Fruit fly (Drosophila melanogaster) Kc167 (cell line): ENCODE results near the gene sick.

Source experiments
- Sin3A ChIP-seq: fragments of >200 bp; optimal IDR thresholded peaks from 2 replicates; lab custom pipeline; 2018; ENCODE audit warnings: missing external identifiers
- h ChIP-seq: fragments of >200 bp; optimal IDR thresholded peaks from 3 replicates; lab custom pipeline; 2018; ENCODE audit warnings: missing external identifiers
- ttk ChIP-seq: sonication (Bioruptor generic); optimal IDR thresholded peaks from 2 replicates; lab custom pipeline; 2017; ENCODE audit warnings: missing external identifiers

DNA sequence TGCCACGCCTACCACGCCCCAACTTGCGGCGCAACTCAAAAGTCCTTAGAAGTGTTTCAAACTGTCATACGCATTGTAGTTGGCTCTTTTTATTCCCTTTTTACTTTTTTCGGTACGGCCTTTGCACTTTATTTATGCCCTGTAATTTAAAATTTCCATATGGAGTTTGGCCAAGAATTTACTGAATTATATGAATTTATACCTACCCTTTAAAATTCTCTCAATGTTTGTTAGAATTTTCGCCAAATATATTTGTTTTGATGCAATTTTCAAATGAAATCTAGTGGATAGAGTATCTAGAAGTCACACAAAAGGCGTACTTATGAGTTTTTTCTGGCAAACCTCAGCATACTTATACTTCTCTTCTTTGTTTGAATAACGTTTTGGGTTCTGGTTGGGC is 28.1 kb downstream of the sick start:
- TF ChIP-seq Sin3A (lab: Kevin White, UChicago) (no peak), h (lab: Kevin White, UChicago) (no peak), ttk (no peak)
